Worm (Caenorhabditis elegans) whole organism, late embryonic: Measurements from ENCODE around the gene K06G5.3.
A peak's percentile ranks its signal among the peaks of the same experiment; 100 is the strongest.

ENCODE experiments used
- F13H6.1 ChIP-seq: sonication (generic microtip); optimal IDR thresholded peaks from 2 replicates; lab custom pipeline; 2016; ENCODE audit warnings: missing genetic modification characterization, missing compliant biosample characterization
- K02D7.2 ChIP-seq: sonication (generic microtip); optimal IDR thresholded peaks from 2 replicates; lab custom pipeline; 2017; ENCODE audit warnings: mild to moderate bottlenecking, missing genetic modification characterization, missing compliant biosample characterization
- K09A11.1 ChIP-seq: sonication (generic microtip); optimal IDR thresholded peaks from 2 replicates; lab custom pipeline; 2017; ENCODE audit warnings: antibody characterized with exemption, mild to moderate bottlenecking, missing genetic modification characterization, missing compliant biosample characterization; ENCODE audit not compliant: insufficient read depth
- T23F11.4 ChIP-seq: fragments of 200-800 bp; sonication (Bioruptor generic); optimal IDR thresholded peaks from 2 replicates; lab custom pipeline; 2018; ENCODE audit warnings: mild to moderate bottlenecking, missing genetic modification characterization, missing compliant biosample characterization
- ceh-14 ChIP-seq: sonication (generic microtip); optimal IDR thresholded peaks from 2 replicates; lab custom pipeline; 2016; ENCODE audit warnings: missing genotype, missing genetic modification characterization, missing compliant biosample characterization
- ceh-18 ChIP-seq: sonication (generic microtip); optimal IDR thresholded peaks from 2 replicates; lab custom pipeline; 2016; ENCODE audit warnings: missing genetic modification characterization, missing compliant biosample characterization
- ceh-2 ChIP-seq: sonication (generic microtip); optimal IDR thresholded peaks from 2 replicates; lab custom pipeline; 2016; ENCODE audit warnings: missing genotype, missing genetic modification characterization, missing compliant biosample characterization
- ceh-30 ChIP-seq: fragments of 150-350 bp; optimal IDR thresholded peaks from 2 replicates; lab custom pipeline; 2014; ENCODE audit warnings: missing biosample characterization, missing genetic modification characterization
- ceh-31 ChIP-seq: sonication (generic microtip); optimal IDR thresholded peaks from 2 replicates; lab custom pipeline; 2016; ENCODE audit warnings: missing genetic modification characterization, missing compliant biosample characterization
- ceh-34 ChIP-seq: sonication (generic microtip); optimal IDR thresholded peaks from 2 replicates; lab custom pipeline; 2016; ENCODE audit warnings: mild to moderate bottlenecking, missing genetic modification characterization, missing compliant biosample characterization
- ceh-45 ChIP-seq: fragments of 200-800 bp; sonication (Bioruptor generic); IDR thresholded peaks from 2 replicates; pipeline ENCODE4 v1.3.6; 2022; ENCODE audit warnings: missing genetic modification reagents, missing genetic modification characterization, missing compliant biosample characterization
- ceh-48 ChIP-seq: sonication (generic microtip); optimal IDR thresholded peaks from 2 replicates; lab custom pipeline; 2016; ENCODE audit warnings: missing genetic modification characterization, inconsistent platforms, missing compliant biosample characterization
- ceh-9 ChIP-seq: sonication (generic microtip); optimal IDR thresholded peaks from 2 replicates; lab custom pipeline; 2016; ENCODE audit warnings: mild to moderate bottlenecking, missing genetic modification characterization, inconsistent platforms, missing compliant biosample characterization
- elt-2 ChIP-seq: sonication (generic microtip); optimal IDR thresholded peaks from 2 replicates; lab custom pipeline; 2016; ENCODE audit warnings: missing genetic modification reagents, missing genetic modification characterization, missing compliant biosample characterization
- elt-4 ChIP-seq: sonication (generic microtip); optimal IDR thresholded peaks from 2 replicates; lab custom pipeline; 2016; ENCODE audit warnings: missing genetic modification characterization, missing compliant biosample characterization
- fkh-10 ChIP-seq: fragments of 150-350 bp; optimal IDR thresholded peaks from 2 replicates; lab custom pipeline; 2014; ENCODE audit warnings: missing biosample characterization, missing genetic modification reagents, missing genetic modification characterization
- gmeb-2 ChIP-seq: sonication (generic microtip); optimal IDR thresholded peaks from 2 replicates; lab custom pipeline; 2016; ENCODE audit warnings: missing genetic modification characterization, inconsistent platforms, missing compliant biosample characterization
- hlh-30 ChIP-seq: sonication (generic microtip); optimal IDR thresholded peaks from 2 replicates; lab custom pipeline; 2017; ENCODE audit warnings: antibody characterized with exemption, missing genetic modification characterization, missing compliant biosample characterization; ENCODE audit not compliant: insufficient read depth
- hlh-8 ChIP-seq: sonication (generic microtip); optimal IDR thresholded peaks from 2 replicates; lab custom pipeline; 2016; ENCODE audit warnings: missing genotype, missing genetic modification characterization, missing compliant biosample characterization
- lin-11 ChIP-seq: fragments of 200-800 bp; sonication (Bioruptor generic); optimal IDR thresholded peaks from 2 replicates; lab custom pipeline; 2018; ENCODE audit warnings: mild to moderate bottlenecking, missing genetic modification characterization, missing compliant biosample characterization
- madf-2 ChIP-seq: sonication (generic microtip); optimal IDR thresholded peaks from 2 replicates; lab custom pipeline; 2017; ENCODE audit warnings: missing genetic modification characterization, missing compliant biosample characterization
- nfya-1 ChIP-seq: sonication (generic microtip); optimal IDR thresholded peaks from 2 replicates; lab custom pipeline; 2017; ENCODE audit warnings: missing genetic modification characterization, mild to moderate bottlenecking, missing compliant biosample characterization, antibody characterized with exemption, moderate library complexity
- nhr-232 ChIP-seq: sonication (generic microtip); optimal IDR thresholded peaks from 2 replicates; lab custom pipeline; 2016; ENCODE audit warnings: missing genetic modification characterization, missing compliant biosample characterization
- odd-2 ChIP-seq: sonication (generic microtip); optimal IDR thresholded peaks from 2 replicates; lab custom pipeline; 2017; ENCODE audit warnings: antibody characterized with exemption, mild to moderate bottlenecking, missing genetic modification characterization, missing compliant biosample characterization
- pag-3 ChIP-seq: sonication (generic microtip); optimal IDR thresholded peaks from 2 replicates; lab custom pipeline; 2016; ENCODE audit warnings: missing compliant biosample characterization, missing genetic modification characterization, borderline replicate concordance
- pax-1 ChIP-seq: fragments of 150-350 bp; optimal IDR thresholded peaks from 2 replicates; lab custom pipeline; 2014; ENCODE audit warnings: missing biosample characterization, missing genetic modification characterization
- rnt-1 ChIP-seq: sonication (generic microtip); optimal IDR thresholded peaks from 2 replicates; lab custom pipeline; 2016; ENCODE audit warnings: missing genetic modification characterization, missing compliant biosample characterization
- syd-9 ChIP-seq: sonication (generic microtip); optimal IDR thresholded peaks from 2 replicates; lab custom pipeline; 2016; ENCODE audit warnings: mild to moderate bottlenecking, missing genetic modification characterization, moderate library complexity, missing compliant biosample characterization
- tbx-2 ChIP-seq: sonication (generic microtip); optimal IDR thresholded peaks from 2 replicates; lab custom pipeline; 2016; ENCODE audit warnings: missing genetic modification characterization, missing compliant biosample characterization
- unc-42 ChIP-seq: sonication (generic microtip); optimal IDR thresholded peaks from 2 replicates; lab custom pipeline; 2016; ENCODE audit warnings: missing genotype, missing genetic modification characterization, missing compliant biosample characterization
- unc-86 ChIP-seq: sonication (generic microtip); optimal IDR thresholded peaks from 2 replicates; lab custom pipeline; 2016; ENCODE audit warnings: missing genetic modification characterization, missing compliant biosample characterization
- ztf-16 ChIP-seq: sonication (generic microtip); optimal IDR thresholded peaks from 2 replicates; lab custom pipeline; 2017; ENCODE audit warnings: missing genetic modification characterization, missing compliant biosample characterization

The K06G5.3 gene

ce11 chrX:14207942-14208341 lies 15.1 kb downstream of the K06G5.3 start, which contains the start of gene ceh-37:
Gene ceh-37 (minus strand): TSS chrX:14208000.
- TF ChIP-seq ceh-48 (no peak), hlh-8 (tag; lab: Kevin White, UChicago) (no peak), elt-2 (tag; lab: Kevin White, UChicago) (peak; percentile 75)

DNA sequence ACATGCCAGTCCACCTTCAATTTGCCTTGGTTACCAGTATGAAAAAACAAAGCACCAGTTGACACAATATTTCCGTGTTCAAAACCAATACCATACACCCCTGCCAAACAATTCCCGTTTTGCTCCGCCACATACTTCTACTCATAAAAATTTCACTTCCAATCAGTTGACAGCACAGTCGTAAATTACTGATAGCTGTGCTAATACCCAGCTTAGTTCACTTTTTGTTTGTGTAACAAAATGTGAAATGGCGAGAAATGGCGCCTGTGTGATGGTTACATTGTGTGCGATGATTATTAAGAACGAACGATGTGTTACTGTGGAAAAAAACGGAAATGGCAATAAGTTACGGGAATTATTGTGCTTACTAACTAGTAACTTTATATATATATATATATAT lies 16.7 kb downstream of the K06G5.3 start:
- no peak for TF ChIP-seq syd-9 (tag; lab: Kevin White, UChicago)
- no peak for TF ChIP-seq gmeb-2 (tag; lab: Kevin White, UChicago)
- TF ChIP-seq, all 69 proteins: peak for 0

DNA sequence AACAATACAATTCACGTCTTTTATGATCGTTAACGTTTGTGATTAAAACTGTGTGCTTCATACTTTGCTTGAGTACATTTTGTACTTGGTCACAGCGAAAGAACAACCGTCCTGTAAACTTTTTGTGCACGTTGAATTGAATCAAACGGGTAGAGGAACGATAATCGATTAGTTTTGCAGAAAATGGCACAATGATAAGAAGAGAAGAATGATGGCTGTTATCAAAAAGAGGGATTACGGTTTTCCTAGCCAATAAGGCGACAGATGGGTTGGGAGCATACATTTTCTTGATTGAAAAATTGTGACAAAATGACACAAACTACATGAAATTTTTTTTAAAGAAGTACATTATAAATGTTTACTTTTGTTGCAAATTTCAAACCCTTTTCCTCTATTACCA lies 28.8 kb downstream of the K06G5.3 start:
- no peak for TF ChIP-seq ceh-31
- TF ChIP-seq elt-2 (tag; lab: Kevin White, UChicago): peak; percentile 60
- TF ChIP-seq, all 69 proteins: peak for 1

- TF ChIP-seq F13H6.1 (tag; lab: Kevin White, UChicago) (no peak), ceh-18 (no peak), nfya-1 (no peak), ceh-31 (no peak), odd-2 (tag; lab: Kevin White, UChicago) (no peak), ceh-48 (no peak)
- TF ChIP-seq, all 69 proteins: peak for 0
Observed at ce11 chrX:14186466-14186865, 36.6 kb downstream of the K06G5.3 start, which contains the start of gene ceh-36. Gene ceh-36 (minus strand): TSS chrX:14186566.

- TF ChIP-seq hlh-8 (tag; lab: Kevin White, UChicago) (no peak), nfya-1 (no peak), F13H6.1 (tag; lab: Kevin White, UChicago) (no peak), tbx-2 (tag; lab: Kevin White, UChicago) (no peak), ceh-30 (tag; lab: Kevin White, UChicago) (no peak), unc-86 (tag; lab: Kevin White, UChicago) (no peak), K02D7.2 (no peak), hlh-30 (no peak), ceh-9 (tag; lab: Kevin White, UChicago) (no peak), K09A11.1 (tag; lab: Kevin White, UChicago) (no peak), ceh-2 (tag; lab: Kevin White, UChicago) (no peak), pax-1 (tag; lab: Kevin White, UChicago) (no peak), elt-4 (tag; lab: Kevin White, UChicago) (no peak), odd-2 (tag; lab: Kevin White, UChicago) (no peak), nhr-232 (tag; lab: Kevin White, UChicago) (no peak), rnt-1 (tag; lab: Kevin White, UChicago) (no peak), ceh-14 (tag; lab: Kevin White, UChicago) (no peak)
Observed at ce11 chrX:14185631-14186030, 37.4 kb downstream of the K06G5.3 start.

DNA sequence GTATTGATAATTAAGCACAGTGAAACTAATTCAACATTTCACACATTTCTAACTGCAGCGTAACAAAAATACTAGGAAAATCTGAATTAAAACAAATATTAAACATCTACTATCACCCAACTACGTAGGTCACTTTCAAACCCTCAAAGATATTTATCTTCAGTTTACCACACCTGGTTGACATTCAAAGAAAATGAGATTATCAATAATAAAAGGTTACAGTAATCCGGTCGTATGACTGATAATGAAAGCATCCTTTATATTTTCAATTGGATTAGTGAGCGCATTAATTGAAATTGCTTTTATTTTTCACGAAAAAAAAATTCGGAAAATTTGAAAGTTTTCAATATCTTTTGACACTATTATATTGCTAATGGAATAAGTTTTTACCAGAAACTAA lies 40.5 kb downstream of the K06G5.3 start:
- TF ChIP-seq lin-11 (tag; lab: Kevin White, UChicago): no peak
- no peak for TF ChIP-seq syd-9 (tag; lab: Kevin White, UChicago)
- no peak for TF ChIP-seq K09A11.1 (tag; lab: Kevin White, UChicago)
- TF ChIP-seq fkh-10: no peak
- TF ChIP-seq rnt-1 (tag; lab: Kevin White, UChicago): no peak
- no peak for TF ChIP-seq ceh-2 (tag; lab: Kevin White, UChicago)
- TF ChIP-seq F13H6.1 (tag; lab: Kevin White, UChicago): no peak

DNA sequence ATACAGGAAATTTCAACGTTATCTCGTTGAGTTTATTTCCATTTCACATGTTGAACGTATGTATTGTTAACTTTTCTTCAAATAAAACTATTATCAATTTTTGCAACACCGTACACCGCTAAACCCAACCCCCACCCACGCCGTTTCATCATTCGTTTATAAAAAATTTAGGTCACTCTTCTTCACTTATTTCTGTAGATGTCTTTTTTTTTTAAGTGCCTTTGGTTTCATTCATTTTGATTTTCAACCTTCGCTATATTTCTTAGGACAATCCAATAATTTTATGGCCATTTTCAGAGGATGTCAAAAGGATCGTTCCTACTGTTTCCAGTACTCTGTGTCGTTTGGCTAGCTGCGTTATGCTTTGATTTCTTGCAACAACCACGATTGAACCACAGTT lies 42.9 kb downstream of the K06G5.3 start, which contains the start of gene C37E2.3:
Gene C37E2.3 (plus strand): TSS at position 301 of the 400 bp plus-strand sequence.
- TF ChIP-seq K09A11.1 (tag; lab: Kevin White, UChicago): no peak
- no peak for TF ChIP-seq pag-3 (tag; lab: Kevin White, UChicago)
- no peak for TF ChIP-seq ztf-16
- no peak for TF ChIP-seq odd-2 (tag; lab: Kevin White, UChicago)
- TF ChIP-seq ceh-45 (GFP tag; lab: Robert Waterston, UW): no peak
- TF ChIP-seq ceh-34: no peak
- no peak for TF ChIP-seq syd-9 (tag; lab: Kevin White, UChicago)
- no peak for TF ChIP-seq T23F11.4
- no peak for TF ChIP-seq unc-42
- TF ChIP-seq elt-4 (tag; lab: Kevin White, UChicago): no peak
- no peak for TF ChIP-seq hlh-30
- no peak for TF ChIP-seq tbx-2 (tag; lab: Kevin White, UChicago)
- TF ChIP-seq ceh-2 (tag; lab: Kevin White, UChicago): no peak
- no peak for TF ChIP-seq madf-2 (tag; lab: Kevin White, UChicago)
